Worm (Caenorhabditis elegans) whole organism, L4 larva: ENCODE data around the gene jhdm-1.
A peak's percentile ranks its signal among the peaks of the same experiment; 100 is the strongest.

Experiments
- F10B5.3 ChIP-seq: sonication (generic microtip); optimal IDR thresholded peaks from 2 replicates; lab custom pipeline; 2016; ENCODE audit warnings: mild to moderate bottlenecking, missing genetic modification characterization, missing compliant biosample characterization
- F37D6.2 ChIP-seq: sonication (generic microtip); optimal IDR thresholded peaks from 2 replicates; lab custom pipeline; 2016; ENCODE audit warnings: mild to moderate bottlenecking, missing genetic modification characterization, missing compliant biosample characterization
- F44E2.7 ChIP-seq: fragments of 200-800 bp; sonication (Bioruptor generic); IDR thresholded peaks from 2 replicates; pipeline ENCODE4 v2.1.2; 2022; ENCODE audit warnings: missing genetic modification characterization, missing compliant biosample characterization
- Y105C5A.15 ChIP-seq: fragments of 200-800 bp; sonication (Bioruptor generic); IDR thresholded peaks from 2 replicates; pipeline ENCODE4 v1.3.6; 2022; ENCODE audit warnings: missing genetic modification characterization, missing compliant biosample characterization
- Y5F2A.4 ChIP-seq: fragments of 200-800 bp; sonication (Bioruptor generic); optimal IDR thresholded peaks from 2 replicates; lab custom pipeline; 2018; ENCODE audit warnings: mild to moderate bottlenecking, missing genetic modification characterization, missing compliant biosample characterization
- Y75B8A.6 ChIP-seq: fragments of 200-800 bp; sonication (Bioruptor generic); IDR thresholded peaks from 2 replicates; pipeline ENCODE4 v1.3.6; 2022; ENCODE audit warnings: missing genetic modification reagents, missing genetic modification characterization, missing compliant biosample characterization
- aha-1 ChIP-seq: fragments of 150-350 bp; peaks from one replicate; lab custom pipeline; 2014; ENCODE audit warnings: missing biosample characterization, missing genetic modification characterization
- aly-2 ChIP-seq: sonication (generic microtip); optimal IDR thresholded peaks from 2 replicates; lab custom pipeline; 2018; ENCODE audit warnings: missing biosample characterization, missing genetic modification characterization
- ama-1 ChIP-seq: fragments of 150-350 bp; optimal IDR thresholded peaks from 2 replicates; lab custom pipeline; 2014; ENCODE audit warnings: inconsistent platforms, mixed read lengths
- ceh-44 ChIP-seq: fragments of 200-800 bp; sonication (Bioruptor generic); IDR thresholded peaks from 2 replicates; pipeline ENCODE4 v1.3.6; 2022; ENCODE audit warnings: missing genetic modification reagents, missing genetic modification characterization, missing compliant biosample characterization
- daf-19 ChIP-seq: fragments of 200-800 bp; sonication (Bioruptor generic); conservative IDR thresholded peaks from 2 replicates; pipeline ENCODE4 v1.3.6; 2022; ENCODE audit warnings: missing genetic modification characterization, missing compliant biosample characterization
- dpl-1 ChIP-seq: fragments of 150-350 bp; optimal IDR thresholded peaks from 2 replicates; lab custom pipeline; 2014; ENCODE audit warnings: missing biosample characterization, missing genetic modification reagents, missing genetic modification characterization
- dve-1 ChIP-seq: sonication (generic microtip); optimal IDR thresholded peaks from 2 replicates; lab custom pipeline; 2017; ENCODE audit warnings: antibody characterized with exemption, mild to moderate bottlenecking, missing genetic modification characterization, missing compliant biosample characterization; ENCODE audit not compliant: insufficient read depth
- gei-8 ChIP-seq: fragments of 200-800 bp; sonication (Bioruptor generic); optimal IDR thresholded peaks from 2 replicates; lab custom pipeline; 2018; ENCODE audit warnings: mild to moderate bottlenecking, missing genetic modification characterization, missing compliant biosample characterization
- hif-1 ChIP-seq, 2 experiments: sonication (generic microtip); optimal IDR thresholded peaks; 2 replicates each; lab custom pipeline; 2016 to 2017; ENCODE audit warnings: missing compliant biosample characterization in 2 of 2, missing genetic modification characterization in 2 of 2, missing genetic modification reagents in 2 of 2, missing genotype in 2 of 2, mild to moderate bottlenecking in 1 of 2
- hlh-11 ChIP-seq: fragments of 200-800 bp; sonication (Bioruptor generic); optimal IDR thresholded peaks from 2 replicates; lab custom pipeline; 2018; ENCODE audit warnings: mild to moderate bottlenecking, missing genetic modification characterization, missing compliant biosample characterization
- hlh-30 ChIP-seq: sonication (generic microtip); optimal IDR thresholded peaks from 2 replicates; lab custom pipeline; 2017; ENCODE audit warnings: antibody characterized with exemption, mild to moderate bottlenecking, missing genetic modification characterization, missing compliant biosample characterization; ENCODE audit not compliant: insufficient read depth
- hmg-1.1 ChIP-seq: fragments of 200-800 bp; sonication (Bioruptor generic); IDR thresholded peaks from 2 replicates; pipeline ENCODE4 v1.3.6; 2022; ENCODE audit warnings: missing genetic modification reagents, missing genetic modification characterization, missing compliant biosample characterization
- jun-1 ChIP-seq: fragments of 150-350 bp; optimal IDR thresholded peaks from 2 replicates; lab custom pipeline; 2014; ENCODE audit warnings: missing biosample characterization, missing genetic modification reagents, missing genetic modification characterization
- lim-7 ChIP-seq: fragments of 200-800 bp; sonication (Bioruptor generic); IDR thresholded peaks from 2 replicates; pipeline ENCODE4 v1.3.6; 2022; ENCODE audit warnings: missing genetic modification characterization, missing compliant biosample characterization
- lin-1 ChIP-seq: fragments of 200-800 bp; sonication (Bioruptor generic); IDR thresholded peaks from 2 replicates; pipeline ENCODE4 v1.3.6; 2022; ENCODE audit warnings: missing genetic modification reagents, missing genetic modification characterization, missing compliant biosample characterization
- lin-13 ChIP-seq: fragments of 150-350 bp; optimal IDR thresholded peaks from 2 replicates; lab custom pipeline; 2014; ENCODE audit warnings: missing biosample characterization, missing genetic modification reagents, missing genetic modification characterization
- lin-29 ChIP-seq: fragments of 200-800 bp; sonication (Bioruptor generic); IDR thresholded peaks from 2 replicates; pipeline ENCODE4 v1.3.6; 2022; ENCODE audit warnings: missing genetic modification reagents, missing genetic modification characterization, missing compliant biosample characterization
- lin-38 ChIP-seq: fragments of 200-800 bp; sonication (Bioruptor generic); IDR thresholded peaks from 2 replicates; pipeline ENCODE4 v1.3.6; 2022; ENCODE audit warnings: missing genetic modification reagents, missing genetic modification characterization, missing compliant biosample characterization
- lir-3 ChIP-seq: sonication (generic microtip); optimal IDR thresholded peaks from 2 replicates; lab custom pipeline; 2016; ENCODE audit warnings: mild to moderate bottlenecking, missing genetic modification characterization, missing compliant biosample characterization
- lsy-2 ChIP-seq, 2 experiments: fragments of 150-350 bp in 1 of 2; sonication (generic microtip) in 1 of 2; optimal IDR thresholded peaks; 2 replicates each; lab custom pipeline; 2014 to 2017; ENCODE audit warnings: missing biosample characterization in 2 of 2, missing genetic modification characterization in 2 of 2
- mep-1 ChIP-seq: fragments of 150-350 bp; sonication (generic microtip); optimal IDR thresholded peaks from 3 replicates; lab custom pipeline; 2014; ENCODE audit warnings: missing biosample characterization, missing genetic modification characterization
- mes-2 ChIP-seq: sonication (generic microtip); optimal IDR thresholded peaks from 2 replicates; lab custom pipeline; 2016; ENCODE audit warnings: missing genotype, mild to moderate bottlenecking, missing genetic modification characterization, missing compliant biosample characterization; ENCODE audit not compliant: poor library complexity, severe bottlenecking
- nhr-10 ChIP-seq: fragments of 150-350 bp; optimal IDR thresholded peaks from 2 replicates; lab custom pipeline; 2014; ENCODE audit warnings: missing biosample characterization, missing genetic modification characterization
- nhr-237 ChIP-seq: sonication (generic microtip); optimal IDR thresholded peaks from 2 replicates; lab custom pipeline; 2017; ENCODE audit warnings: missing biosample characterization, missing genetic modification characterization
- nhr-42 ChIP-seq: fragments of 200-800 bp; sonication (Bioruptor generic); IDR thresholded peaks from 2 replicates; pipeline ENCODE4 v1.3.6; 2022; ENCODE audit warnings: missing genetic modification characterization, missing compliant biosample characterization
- pha-4 ChIP-seq, 2 experiments: fragments of 150-350 bp in 1 of 2; fragments of 200-800 bp in 1 of 2; sonication (Bioruptor generic) in 1 of 2; IDR thresholded peaks in 1 of 2; optimal IDR thresholded peaks in 1 of 2; 2 replicates each; pipeline versions ENCODE4 v1.3.6 to Lab custom; 2014 to 2022; ENCODE audit warnings: missing genetic modification characterization in 2 of 2, missing genetic modification reagents in 2 of 2, missing biosample characterization in 1 of 2, missing compliant biosample characterization in 1 of 2
- skn-1 ChIP-seq: fragments of 150-350 bp; optimal IDR thresholded peaks from 2 replicates; lab custom pipeline; 2014; ENCODE audit warnings: missing biosample characterization, missing genetic modification characterization
- snpc-4 ChIP-seq: fragments of 150-350 bp; optimal IDR thresholded peaks from 2 replicates; lab custom pipeline; 2014; ENCODE audit warnings: missing biosample characterization, missing genetic modification characterization
- spr-1 ChIP-seq: sonication (generic microtip); optimal IDR thresholded peaks from 2 replicates; lab custom pipeline; 2016; ENCODE audit warnings: mild to moderate bottlenecking, missing genetic modification characterization, missing compliant biosample characterization
- tag-97 ChIP-seq: fragments of 200-800 bp; sonication (Bioruptor generic); IDR thresholded peaks from 2 replicates; pipeline ENCODE4 v1.3.6; 2022; ENCODE audit warnings: missing genetic modification characterization, missing compliant biosample characterization
- unc-62 ChIP-seq, 3 experiments: fragments of 150-350 bp in 1 of 3; sonication (generic microtip); optimal IDR thresholded peaks in 2 of 3; peaks in 1 of 3; 1 replicate in 1 of 3; 2 replicates in 2 of 3; lab custom pipeline; 2014 to 2017; ENCODE audit warnings: missing biosample characterization in 3 of 3, missing genetic modification characterization in 3 of 3, missing genetic modification reagents in 3 of 3, missing genotype in 1 of 3
- vab-7 ChIP-seq: fragments of 200-800 bp; sonication (Bioruptor generic); IDR thresholded peaks from 2 replicates; pipeline ENCODE4 v1.3.6; 2022; ENCODE audit warnings: missing genetic modification reagents, missing genetic modification characterization, missing compliant biosample characterization
- ztf-7 ChIP-seq: fragments of 150-350 bp; optimal IDR thresholded peaks from 2 replicates; lab custom pipeline; 2014; ENCODE audit warnings: missing biosample characterization, missing genetic modification characterization

The jhdm-1 gene

ce11 chrIII:6452278-6452677, 2.0 kb upstream of the jhdm-1 start, which contains the start of gene set-1:
Gene set-1 (minus strand): TSS chrIII:6452378.
- no peak for TF ChIP-seq lin-13 (GFP tag; lab: Kevin White, UChicago)
- no peak for TF ChIP-seq hif-1 (tag; optimal IDR thresholded peaks at IDR 0.05; lab: Kevin White, UChicago)
- no peak for TF ChIP-seq hmg-1.1
- TF ChIP-seq dpl-1 (GFP tag; lab: Kevin White, UChicago): no peak
- TF ChIP-seq nhr-237: no peak
- no peak for TF ChIP-seq F37D6.2 (tag; lab: Kevin White, UChicago)
- no peak for TF ChIP-seq mep-1 (tag; lab: Kevin White, UChicago)
- no peak for TF ChIP-seq jun-1
- no peak for TF ChIP-seq hlh-30 (tag; lab: Kevin White, UChicago)
- TF ChIP-seq aly-2 (tag; lab: Kevin White, UChicago): no peak
- TF ChIP-seq ceh-44: no peak
- TF ChIP-seq ama-1 (lab: Kevin White, UChicago): no peak
- no peak for TF ChIP-seq snpc-4
- TF ChIP-seq skn-1 (tag; lab: Kevin White, UChicago): no peak
- TF ChIP-seq Y75B8A.6 (GFP tag; lab: Robert Waterston, UW): no peak
- TF ChIP-seq aha-1 (tag; lab: Kevin White, UChicago): no peak
- no peak for TF ChIP-seq F44E2.7 (GFP tag; lab: Robert Waterston, UW)

- TF ChIP-seq mes-2 (tag; lab: Kevin White, UChicago) (peak; percentile 5), hlh-11 (tag; lab: Kevin White, UChicago) (peak; percentile 10), spr-1 (tag; lab: Kevin White, UChicago) (no peak), hlh-30 (tag; lab: Kevin White, UChicago) (peak; percentile 76), lin-38 (GFP tag; lab: Robert Waterston, UW) (peak; percentile 39; the same call in 1 of the 2 replicates), unc-62 (GFP tag; optimal IDR thresholded peaks at IDR 0.05 in 1 of 2; lab: Kevin White, UChicago) (peak in 1 of 2 experiments; percentile 96), unc-62 (tag; optimal IDR thresholded peaks at IDR 0.05; lab: Kevin White, UChicago) (no peak), vab-7 (no peak), pha-4 (GFP tag; IDR thresholded peaks at IDR 0.05; lab: Robert Waterston, UW) (no peak), pha-4 (tag; optimal IDR thresholded peaks at IDR 0.05; lab: Kevin White, UChicago) (no peak), nhr-10 (tag; lab: Kevin White, UChicago) (no peak), lsy-2 (tag; optimal IDR thresholded peaks at IDR 0.05; lab: Kevin White, UChicago) (peak in 1 of 2 experiments; percentile 28), hmg-1.1 (0 out of 2 replicates have a peak, but pooled peaks have one; percentile 11), Y105C5A.15 (GFP tag; lab: Robert Waterston, UW) (no peak), skn-1 (tag; lab: Kevin White, UChicago) (no peak), nhr-42 (GFP tag; lab: Robert Waterston, UW) (no peak), dve-1 (tag; lab: Kevin White, UChicago) (peak; percentile 5), ztf-7 (tag; lab: Kevin White, UChicago) (no peak), daf-19 (GFP tag; lab: Robert Waterston, UW) (no peak), lim-7 (GFP tag; lab: Robert Waterston, UW) (no peak), dpl-1 (GFP tag; lab: Kevin White, UChicago) (peak; percentile 58), lin-1 (GFP tag; lab: Robert Waterston, UW) (no peak), Y5F2A.4 (no peak), F44E2.7 (GFP tag; lab: Robert Waterston, UW) (no peak), mep-1 (tag; lab: Kevin White, UChicago) (peak; percentile 40), lin-29 (GFP tag; lab: Robert Waterston, UW) (no peak), F10B5.3 (tag; lab: Kevin White, UChicago) (no peak), lir-3 (tag; lab: Kevin White, UChicago) (no peak), tag-97 (GFP tag; lab: Robert Waterston, UW) (no peak), gei-8 (GFP tag; lab: Kevin White, UChicago) (no peak)
- TF ChIP-seq, all 104 proteins: peak for 10
Observed at ce11 chrIII:6452683-6453082, 1.6 kb upstream of the jhdm-1 start.
